ENCODE assay signal across 2 worm cellular contexts in genomic region chrV:14992627-14993117, ce11.
TF ChIP-seq lines count a peak whose summit lies in the region.

Gene T01C3.3, minus strand, starts transcription at chrV:14992677.

TF ChIP-seq in whole organism, L4 larva, 104 proteins besides CTCF, POLR2A, EP300 and RAD21:
- peak; percentile 63 for TF ChIP-seq lin-38 (GFP tag; IDR thresholded peaks at IDR 0.05; lab: Robert Waterston, UW)
- TF ChIP-seq Y48G9A.11 (GFP tag; IDR thresholded peaks at IDR 0.05; lab: Robert Waterston, UW): peak; percentile 81
- no peak for TF ChIP-seq lin-13 (GFP tag; optimal IDR thresholded peaks at IDR 0.05; lab: Kevin White, UChicago)
- peak; percentile 59 for TF ChIP-seq unc-130 (GFP tag; optimal IDR thresholded peaks at IDR 0.05; lab: Kevin White, UChicago)

TF ChIP-seq in whole organism, young adult, 124 proteins besides CTCF, POLR2A, EP300 and RAD21 (continues in another document):
- TF ChIP-seq nhr-179 (tag; optimal IDR thresholded peaks at IDR 0.05; lab: Kevin White, UChicago) (no peak), dpl-1 (GFP tag; optimal IDR thresholded peaks at IDR 0.05; lab: Kevin White, UChicago) (peak; percentile 93), egl-18 (GFP tag; IDR thresholded peaks at IDR 0.05; lab: Robert Waterston, UW) (no peak), nfya-2 (GFP tag; IDR thresholded peaks at IDR 0.05; lab: Robert Waterston, UW) (no peak), mcd-1 (GFP tag; IDR thresholded peaks at IDR 0.05; lab: Robert Waterston, UW) (peak; percentile 50), hsf-1 (GFP tag; IDR thresholded peaks at IDR 0.05; lab: Robert Waterston, UW) (peak; percentile 86), unc-130 (GFP tag; optimal IDR thresholded peaks at IDR 0.05; lab: Kevin White, UChicago) (peak; percentile 17), lin-40 (tag; optimal IDR thresholded peaks at IDR 0.05; lab: Kevin White, UChicago) (no peak), aptf-3 (GFP tag; IDR thresholded peaks at IDR 0.05; lab: Robert Waterston, UW) (no peak), sdz-38 (tag; optimal IDR thresholded peaks at IDR 0.05; lab: Kevin White, UChicago) (no peak), snpc-1.1 (tag; optimal IDR thresholded peaks at IDR 0.05; lab: Kevin White, UChicago; ENCODE audit: insufficient read depth) (no peak), hlh-26 (GFP tag; conservative IDR thresholded peaks at IDR 0.05; lab: Robert Waterston, UW) (no peak), attf-6 (GFP tag; IDR thresholded peaks at IDR 0.05; lab: Robert Waterston, UW) (no peak), unc-62 (GFP tag; optimal IDR thresholded peaks at IDR 0.05; lab: Kevin White, UChicago) (no peak), him-1 (tag; optimal IDR thresholded peaks at IDR 0.05; lab: Kevin White, UChicago) (no peak), ZK185.1 (tag; optimal IDR thresholded peaks at IDR 0.05; lab: Kevin White, UChicago; ENCODE audit: poor library complexity, severe bottlenecking) (no peak), F37B4.10 (GFP tag; IDR thresholded peaks at IDR 0.05; lab: Robert Waterston, UW) (no peak), cebp-1 (GFP tag; IDR thresholded peaks at IDR 0.05; lab: Robert Waterston, UW) (no peak), cebp-1 (tag; optimal IDR thresholded peaks at IDR 0.05; lab: Kevin White, UChicago) (no peak), Y53G8AR.9 (GFP tag; conservative IDR thresholded peaks at IDR 0.05; lab: Robert Waterston, UW) (no peak), ztf-25 (GFP tag; IDR thresholded peaks at IDR 0.05; lab: Robert Waterston, UW) (0 out of 2 replicates have a peak, but pooled peaks have one; percentile 24), ama-1 (optimal IDR thresholded peaks at IDR 0.05; lab: Kevin White, UChicago) (no peak), ama-1 (GFP tag; optimal IDR thresholded peaks at IDR 0.05; lab: Kevin White, UChicago) (no peak), gei-17 (GFP tag; optimal IDR thresholded peaks at IDR 0.05; lab: Kevin White, UChicago) (no peak), lin-35 (GFP tag; optimal IDR thresholded peaks at IDR 0.05; lab: Kevin White, UChicago) (peak in 1 of 3 experiments; percentile 59), F39B2.1 (GFP tag; IDR thresholded peaks at IDR 0.05; lab: Robert Waterston, UW) (no peak), zfh-2 (GFP tag; conservative IDR thresholded peaks at IDR 0.05; lab: Robert Waterston, UW) (no peak), C17E4.6 (GFP tag; IDR thresholded peaks at IDR 0.05; lab: Robert Waterston, UW) (0 out of 2 replicates have a peak, but pooled peaks have one; percentile 34), madf-6 (GFP tag; IDR thresholded peaks at IDR 0.05; lab: Robert Waterston, UW) (peak; percentile 96), somi-1 (GFP tag; optimal IDR thresholded peaks at IDR 0.05; lab: Kevin White, UChicago) (no peak), attf-3 (GFP tag; conservative IDR thresholded peaks at IDR 0.05; lab: Robert Waterston, UW) (peak; percentile 60), nhr-90 (tag; optimal IDR thresholded peaks at IDR 0.05; lab: Kevin White, UChicago) (no peak), let-526 (GFP tag; IDR thresholded peaks at IDR 0.05; lab: Robert Waterston, UW) (no peak), fkh-3 (tag; optimal IDR thresholded peaks at IDR 0.05; lab: Kevin White, UChicago) (no peak), pha-4 (tag; optimal IDR thresholded peaks at IDR 0.05; lab: Kevin White, UChicago) (no peak), T26A5.8 (tag; optimal IDR thresholded peaks at IDR 0.05; lab: Kevin White, UChicago) (no peak), madf-3 (GFP tag; IDR thresholded peaks at IDR 0.05; lab: Robert Waterston, UW) (peak; percentile 78; the same call in 1 of the 2 replicates), lin-26 (GFP tag; IDR thresholded peaks at IDR 0.05; lab: Robert Waterston, UW) (no peak), Y67H2A.10 (GFP tag; conservative IDR thresholded peaks at IDR 0.05; lab: Robert Waterston, UW) (no peak), tbx-9 (tag; optimal IDR thresholded peaks at IDR 0.05; lab: Kevin White, UChicago; ENCODE audit: borderline replicate concordance) (no peak), ceh-58 (GFP tag; IDR thresholded peaks at IDR 0.05; lab: Robert Waterston, UW) (no peak), let-607 (tag; optimal IDR thresholded peaks at IDR 0.05; lab: Kevin White, UChicago) (no peak), Y56A3A.18 (GFP tag; IDR thresholded peaks at IDR 0.05; lab: Robert Waterston, UW) (no peak), nhr-80 (tag; optimal IDR thresholded peaks at IDR 0.05; lab: Kevin White, UChicago) (no peak), B0261.1 (tag; optimal IDR thresholded peaks at IDR 0.05; lab: Kevin White, UChicago) (no peak), atf-7 (tag; optimal IDR thresholded peaks at IDR 0.05; lab: Kevin White, UChicago) (no peak), lin-54 (GFP tag; optimal IDR thresholded peaks at IDR 0.05; lab: Kevin White, UChicago) (peak; percentile 52), ztf-3 (GFP tag; optimal IDR thresholded peaks at IDR 0.05; lab: Kevin White, UChicago) (no peak), B0035.1 (tag; optimal IDR thresholded peaks at IDR 0.05; lab: Kevin White, UChicago) (no peak), D2030.7 (GFP tag; IDR thresholded peaks at IDR 0.05; lab: Robert Waterston, UW) (peak; percentile 89), B0336.3 (GFP tag; IDR thresholded peaks at IDR 0.05; lab: Robert Waterston, UW) (no peak), tbp1 (GFP tag; optimal IDR thresholded peaks at IDR 0.05; lab: Kevin White, UChicago) (peak; percentile 32), efl-1 (GFP tag; optimal IDR thresholded peaks at IDR 0.05; lab: Kevin White, UChicago) (peak; percentile 98), bed-1 (GFP tag; IDR thresholded peaks at IDR 0.05; lab: Robert Waterston, UW) (no peak), attf-5 (GFP tag; optimal IDR thresholded peaks at IDR 0.05; lab: Kevin White, UChicago) (no peak), ztf-26 (tag; optimal IDR thresholded peaks at IDR 0.05; lab: Kevin White, UChicago) (no peak), lsy-27 (tag; optimal IDR thresholded peaks at IDR 0.05; lab: Kevin White, UChicago; ENCODE audit: borderline replicate concordance, insufficient read depth) (no peak), F55B11.4 (tag; optimal IDR thresholded peaks at IDR 0.05; lab: Kevin White, UChicago; ENCODE audit: borderline replicate concordance, insufficient read depth) (no peak), K11D2.4 (GFP tag; IDR thresholded peaks at IDR 0.05; lab: Robert Waterston, UW) (no peak), nfya-1 (tag; optimal IDR thresholded peaks at IDR 0.05; lab: Kevin White, UChicago; ENCODE audit: borderline replicate concordance, insufficient read depth) (no peak), F33H1.4 (GFP tag; IDR thresholded peaks at IDR 0.05; lab: Robert Waterston, UW) (peak; percentile 78), madf-10 (tag; optimal IDR thresholded peaks at IDR 0.05; lab: Kevin White, UChicago) (no peak), F57C9.4 (tag; optimal IDR thresholded peaks at IDR 0.05; lab: Kevin White, UChicago) (no peak), mes-4 (tag; optimal IDR thresholded peaks at IDR 0.05; lab: Kevin White, UChicago) (no peak), T07F8.4 (tag; optimal IDR thresholded peaks at IDR 0.05; lab: Kevin White, UChicago) (no peak), dpff-1 (tag; optimal IDR thresholded peaks at IDR 0.05; lab: Kevin White, UChicago) (no peak), rpc-1 (optimal IDR thresholded peaks at IDR 0.05; lab: Kevin White, UChicago) (no peak), rpc-1 (tag; optimal IDR thresholded peaks at IDR 0.05; lab: Kevin White, UChicago) (no peak), cebp-2 (GFP tag; IDR thresholded peaks at IDR 0.05; lab: Robert Waterston, UW) (no peak), F52B5.7 (tag; optimal IDR thresholded peaks at IDR 0.05; lab: Kevin White, UChicago) (no peak), ceh-79 (tag; optimal IDR thresholded peaks at IDR 0.05; lab: Kevin White, UChicago) (no peak), dox-1 (GFP tag; IDR thresholded peaks at IDR 0.05; lab: Robert Waterston, UW) (peak; percentile 57), Y79H2A.3 (GFP tag; conservative IDR thresholded peaks at IDR 0.05; lab: Robert Waterston, UW) (no peak), nfyb-1 (GFP tag; IDR thresholded peaks at IDR 0.05; lab: Robert Waterston, UW) (no peak), madf-8 (GFP tag; conservative IDR thresholded peaks at IDR 0.05; lab: Robert Waterston, UW) (peak; percentile 92), die-1 (tag; optimal IDR thresholded peaks at IDR 0.05; lab: Kevin White, UChicago) (no peak), xnd-1 (tag; optimal IDR thresholded peaks at IDR 0.05; lab: Kevin White, UChicago) (peak; percentile 91), ceh-40 (GFP tag; IDR thresholded peaks at IDR 0.05; lab: Robert Waterston, UW) (no peak), ceh-100 (GFP tag; IDR thresholded peaks at IDR 0.05; lab: Robert Waterston, UW) (0 out of 2 replicates have a peak, but pooled peaks have one; percentile 32), nhr-120 (GFP tag; IDR thresholded peaks at IDR 0.05; lab: Robert Waterston, UW) (no peak), tlf-1 (GFP tag; optimal IDR thresholded peaks at IDR 0.05; lab: Kevin White, UChicago) (peak; percentile 54), egrh-3 (GFP tag; IDR thresholded peaks at IDR 0.05; lab: Robert Waterston, UW) (no peak), hmg-1.2 (GFP tag; IDR thresholded peaks at IDR 0.05; lab: Robert Waterston, UW) (peak; percentile 52), F22D6.2 (tag; optimal IDR thresholded peaks at IDR 0.05; lab: Kevin White, UChicago) (no peak), egl-44 (GFP tag; IDR thresholded peaks at IDR 0.05; lab: Robert Waterston, UW) (no peak), ekl-4 (GFP tag; IDR thresholded peaks at IDR 0.05; lab: Robert Waterston, UW) (0 out of 2 replicates have a peak, but pooled peaks have one; percentile 33), F10E7.11 (tag; optimal IDR thresholded peaks at IDR 0.05; lab: Kevin White, UChicago) (no peak), B0019.2 (GFP tag; conservative IDR thresholded peaks at IDR 0.05; lab: Robert Waterston, UW) (peak; percentile 65; the same call in 1 of the 2 replicates), aptf-2 (GFP tag; conservative IDR thresholded peaks at IDR 0.05; lab: Robert Waterston, UW) (no peak), snpc-1.3 (tag; optimal IDR thresholded peaks at IDR 0.05; lab: Kevin White, UChicago; ENCODE audit: insufficient read depth) (peak; percentile 13)

Comparison
In these comparisons a context has a peak if more than half of its experiments do, and no peak if none do; other contexts are left out.
1. Of the 7 proteins assayed by ChIP-seq in both whole organism, young adult and whole organism, L4 larva: peak only in whole organism, young adult: F49E8.2 and dpl-1; only in whole organism, L4 larva: none; in both: unc-130; in neither: 3; mixed calls (peak in some experiments, not most) for 1.